Worm (Caenorhabditis elegans) whole organism, L4 larva: ENCODE results near the gene R05A10.1.

Experiments
- F49E8.2 ChIP-seq: sonication (generic microtip); optimal IDR thresholded peaks from 2 replicates; lab custom pipeline; 2016; ENCODE audit warnings: missing compliant biosample characterization, mild to moderate bottlenecking, missing genetic modification characterization, borderline replicate concordance
- Y5F2A.4 ChIP-seq: fragments of 200-800 bp; sonication (Bioruptor generic); optimal IDR thresholded peaks from 2 replicates; lab custom pipeline; 2018; ENCODE audit warnings: mild to moderate bottlenecking, missing genetic modification characterization, missing compliant biosample characterization
- arid-1 ChIP-seq: fragments of 200-800 bp; sonication (Bioruptor generic); conservative IDR thresholded peaks from 2 replicates; pipeline ENCODE4 v1.3.6; 2022; ENCODE audit warnings: missing genetic modification reagents, missing genetic modification characterization, missing compliant biosample characterization
- ceh-28 ChIP-seq: fragments of 150-350 bp; optimal IDR thresholded peaks from 2 replicates; lab custom pipeline; 2014; ENCODE audit warnings: missing biosample characterization, missing genetic modification reagents, missing genetic modification characterization
- ceh-82 ChIP-seq: sonication (generic microtip); optimal IDR thresholded peaks from 2 replicates; lab custom pipeline; 2017; ENCODE audit warnings: missing biosample characterization, missing genetic modification characterization
- mep-1 ChIP-seq: fragments of 150-350 bp; sonication (generic microtip); optimal IDR thresholded peaks from 3 replicates; lab custom pipeline; 2014; ENCODE audit warnings: missing biosample characterization, missing genetic modification characterization
- mxl-2 ChIP-seq: fragments of 200-800 bp; sonication (Bioruptor generic); conservative IDR thresholded peaks from 2 replicates; pipeline ENCODE4 v1.3.6; 2022; ENCODE audit warnings: missing genetic modification reagents, missing genetic modification characterization, missing compliant biosample characterization
- nhr-77 ChIP-seq: fragments of 150-350 bp; optimal IDR thresholded peaks from 2 replicates; lab custom pipeline; 2014; ENCODE audit warnings: missing biosample characterization, missing genetic modification characterization
- rbr-2 ChIP-seq: sonication (generic microtip); optimal IDR thresholded peaks from 2 replicates; lab custom pipeline; 2016; ENCODE audit warnings: missing genotype, missing genetic modification characterization, missing compliant biosample characterization
- sdz-12 ChIP-seq: fragments of 200-800 bp; sonication (Bioruptor generic); optimal IDR thresholded peaks from 2 replicates; lab custom pipeline; 2018; ENCODE audit warnings: mild to moderate bottlenecking, missing genetic modification characterization, missing compliant biosample characterization
- unc-130 ChIP-seq: sonication (generic microtip); optimal IDR thresholded peaks from 2 replicates; lab custom pipeline; 2016; ENCODE audit warnings: missing genetic modification reagents, missing genetic modification characterization, missing compliant biosample characterization
- zip-2 ChIP-seq: fragments of 150-350 bp; optimal IDR thresholded peaks from 2 replicates; lab custom pipeline; 2014; ENCODE audit warnings: missing biosample characterization, missing genetic modification characterization
- ztf-11 ChIP-seq: fragments of 150-350 bp; optimal IDR thresholded peaks from 2 replicates; lab custom pipeline; 2014; ENCODE audit warnings: missing biosample characterization, missing genetic modification characterization

ce11 chrIV:14176373-14176772 is 5.8 kb upstream of the R05A10.1 start, which contains the start of gene R05A10.3:
- no peak for TF ChIP-seq Y5F2A.4 (GFP tag; lab: Kevin White, UChicago)
- TF ChIP-seq mxl-2 (GFP tag; lab: Robert Waterston, UW), result no peak
- TF ChIP-seq zip-2 (tag; lab: Kevin White, UChicago), result no peak
- TF ChIP-seq ceh-82 (tag; lab: Kevin White, UChicago), result no peak
- no peak for TF ChIP-seq mep-1 (tag; lab: Kevin White, UChicago)
- TF ChIP-seq rbr-2 (tag; lab: Kevin White, UChicago), result no peak
- TF ChIP-seq arid-1, result no peak
- no peak for TF ChIP-seq nhr-77 (tag; lab: Kevin White, UChicago)
- no peak for TF ChIP-seq sdz-12
- no peak for TF ChIP-seq F49E8.2 (tag; lab: Kevin White, UChicago)
- no peak for TF ChIP-seq ztf-11
- no peak for TF ChIP-seq unc-130 (GFP tag; lab: Kevin White, UChicago)
- no peak for TF ChIP-seq ceh-28 (tag; lab: Kevin White, UChicago)
